Worm (Caenorhabditis elegans): ENCODE data around the gene F42H10.6.

DNA sequence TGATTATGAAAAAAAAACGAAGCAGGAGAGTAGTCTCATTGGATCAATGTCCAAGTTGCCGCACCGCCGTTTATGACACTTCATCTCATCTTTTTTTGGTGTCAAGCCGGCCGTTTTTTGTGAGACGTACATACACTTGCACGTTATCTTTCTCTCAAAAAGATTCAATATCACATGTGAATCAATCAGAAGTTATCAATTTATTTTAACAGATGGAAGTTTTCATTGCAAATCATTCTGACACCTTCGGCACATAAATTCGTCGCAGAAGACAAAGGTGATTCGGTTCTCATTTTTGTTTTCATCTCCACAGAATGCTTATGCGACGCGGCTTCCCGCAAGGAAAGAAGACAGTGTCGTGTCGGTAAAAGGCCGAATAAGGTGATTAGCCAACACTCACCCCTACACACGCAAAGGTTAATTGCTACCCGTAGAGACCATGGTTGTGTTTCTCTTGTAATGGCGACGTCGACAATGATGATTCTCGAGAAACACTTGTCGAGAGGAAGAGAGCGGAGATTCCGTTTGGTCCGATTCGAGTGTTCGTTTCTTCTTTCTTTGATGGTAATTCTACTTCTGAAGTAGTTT is 24.0 kb upstream of the F42H10.6 start:
- TF ChIP-seq ceh-82 (tag; optimal IDR thresholded peaks at IDR 0.05) = no peak
- no peak for TF ChIP-seq ama-1 (optimal IDR thresholded peaks at IDR 0.05)
- TF ChIP-seq ztf-4 (tag; optimal IDR thresholded peaks at IDR 0.05) = no peak
- no peak for TF ChIP-seq lin-39 (tag; optimal IDR thresholded peaks at IDR 0.05)
- TF ChIP-seq mdl-1 (tag; optimal IDR thresholded peaks at IDR 0.05) = peak in 1 of 2 experiments; percentile 19
- TF ChIP-seq dpl-1 (GFP tag; optimal IDR thresholded peaks at IDR 0.05) = no peak
